Worm (Caenorhabditis elegans) whole organism, early embryonic: ENCODE data around the gene T11B7.5.

ENCODE experiments used
- B0310.2 ChIP-seq: sonication (generic microtip); optimal IDR thresholded peaks from 2 replicates; lab custom pipeline; 2016; ENCODE audit warnings: mild to moderate bottlenecking, missing genetic modification characterization, missing compliant biosample characterization
- F13C5.2 ChIP-seq: sonication (generic microtip); optimal IDR thresholded peaks from 2 replicates; lab custom pipeline; 2017; ENCODE audit warnings: mild to moderate bottlenecking, missing genetic modification characterization, inconsistent platforms, missing compliant biosample characterization
- aly-1 ChIP-seq: sonication (generic microtip); optimal IDR thresholded peaks from 2 replicates; lab custom pipeline; 2016; ENCODE audit warnings: missing genetic modification characterization, missing compliant biosample characterization
- ama-1 ChIP-seq: fragments of 150-350 bp; optimal IDR thresholded peaks from 2 replicates; lab custom pipeline; 2014
- ceh-13 ChIP-seq: fragments of 200-800 bp; sonication (Bioruptor generic); optimal IDR thresholded peaks from 2 replicates; lab custom pipeline; 2018; ENCODE audit warnings: mild to moderate bottlenecking, missing genetic modification characterization, missing compliant biosample characterization
- ceh-36 ChIP-seq: sonication (generic microtip); optimal IDR thresholded peaks from 2 replicates; lab custom pipeline; 2016; ENCODE audit warnings: missing genetic modification characterization, inconsistent platforms, missing compliant biosample characterization
- flt-1 ChIP-seq: fragments of 200-800 bp; sonication (Bioruptor generic); IDR thresholded peaks from 2 replicates; pipeline ENCODE4 v1.3.6; 2022; ENCODE audit warnings: missing genetic modification characterization, missing compliant biosample characterization
- hmg-4 ChIP-seq: fragments of 200-800 bp; sonication (Bioruptor generic); optimal IDR thresholded peaks from 2 replicates; lab custom pipeline; 2018; ENCODE audit warnings: mild to moderate bottlenecking, missing genetic modification characterization, missing compliant biosample characterization
- pes-1 ChIP-seq: fragments of 200-800 bp; sonication (Bioruptor generic); IDR thresholded peaks from 2 replicates; pipeline ENCODE4 v1.3.6; 2022; ENCODE audit warnings: missing genetic modification reagents, missing genetic modification characterization, missing compliant biosample characterization
- scrt-1 ChIP-seq: fragments of 200-800 bp; sonication (Bioruptor generic); IDR thresholded peaks from 2 replicates; pipeline ENCODE4 v1.3.6; 2022; ENCODE audit warnings: missing genetic modification characterization, missing compliant biosample characterization
- sea-1 ChIP-seq: fragments of 200-800 bp; sonication (Bioruptor generic); conservative IDR thresholded peaks from 2 replicates; pipeline ENCODE4 v1.3.6; 2022; ENCODE audit warnings: missing genetic modification characterization, missing compliant biosample characterization
- tbx-11 ChIP-seq: fragments of 200-800 bp; sonication (Bioruptor generic); IDR thresholded peaks from 2 replicates; pipeline ENCODE4 v1.3.6; 2022; ENCODE audit warnings: missing genetic modification characterization, missing compliant biosample characterization
- tbx-37 ChIP-seq: fragments of 200-800 bp; sonication (Bioruptor generic); conservative IDR thresholded peaks from 2 replicates; pipeline ENCODE4 v1.3.6; 2022; ENCODE audit warnings: missing genetic modification reagents, missing genetic modification characterization, missing compliant biosample characterization

ce11 chrIV:8807327-8807726 is 48.5 kb downstream of the T11B7.5 start:
- TF ChIP-seq hmg-4 (GFP tag; lab: Kevin White, UChicago) (no peak), ama-1 (no peak), B0310.2 (no peak), flt-1 (GFP tag; lab: Robert Waterston, UW) (no peak), aly-1 (no peak), pes-1 (GFP tag; lab: Robert Waterston, UW) (no peak), F13C5.2 (tag; lab: Kevin White, UChicago) (no peak), tbx-37 (GFP tag; lab: Robert Waterston, UW) (no peak), tbx-11 (GFP tag; lab: Robert Waterston, UW) (no peak), sea-1 (GFP tag; lab: Robert Waterston, UW) (no peak), ceh-13 (GFP tag; lab: Kevin White, UChicago) (no peak), scrt-1 (GFP tag; lab: Robert Waterston, UW) (no peak), ceh-36 (tag; lab: Kevin White, UChicago) (no peak)
